Comparison of ENCODE assay signal across 1 worm cellular context in genomic region chrIV:387283-388048, ce11.
A peak's percentile ranks its signal among the peaks of the same experiment; 100 is the strongest.
TF ChIP-seq lines count a peak whose summit lies in the region.

No protein-coding gene starts in this region.

TF ChIP-seq in whole organism, young adult, 124 proteins besides CTCF, POLR2A, EP300 and RAD21 (continued from another document):
- TF ChIP-seq bed-2 (GFP tag; IDR thresholded peaks at IDR 0.05; lab: Robert Waterston, UW) (no peak), ets-4 (GFP tag; optimal IDR thresholded peaks at IDR 0.05; lab: Kevin White, UChicago) (no peak), ceh-79 (tag; optimal IDR thresholded peaks at IDR 0.05; lab: Kevin White, UChicago) (no peak), attf-5 (GFP tag; optimal IDR thresholded peaks at IDR 0.05; lab: Kevin White, UChicago) (no peak), pbrm-1 (GFP tag; IDR thresholded peaks at IDR 0.05; lab: Robert Waterston, UW) (no peak), mes-4 (tag; optimal IDR thresholded peaks at IDR 0.05; lab: Kevin White, UChicago) (no peak), sea-2 (GFP tag; IDR thresholded peaks at IDR 0.05; lab: Robert Waterston, UW) (no peak), B0035.1 (tag; optimal IDR thresholded peaks at IDR 0.05; lab: Kevin White, UChicago) (no peak), aptf-2 (GFP tag; conservative IDR thresholded peaks at IDR 0.05; lab: Robert Waterston, UW) (no peak), ztf-22 (GFP tag; optimal IDR thresholded peaks at IDR 0.05; lab: Kevin White, UChicago) (no peak), madf-10 (tag; optimal IDR thresholded peaks at IDR 0.05; lab: Kevin White, UChicago) (no peak), ZK185.1 (tag; optimal IDR thresholded peaks at IDR 0.05; lab: Kevin White, UChicago; ENCODE audit: poor library complexity, severe bottlenecking) (no peak), akir-1 (GFP tag; optimal IDR thresholded peaks at IDR 0.05; lab: Kevin White, UChicago) (no peak), Y67H2A.10 (GFP tag; conservative IDR thresholded peaks at IDR 0.05; lab: Robert Waterston, UW) (no peak), F49E8.2 (tag; optimal IDR thresholded peaks at IDR 0.05; lab: Kevin White, UChicago; ENCODE audit: insufficient read depth) (no peak), hlh-26 (GFP tag; conservative IDR thresholded peaks at IDR 0.05; lab: Robert Waterston, UW) (no peak), sptf-2 (GFP tag; optimal IDR thresholded peaks at IDR 0.05; lab: Kevin White, UChicago) (no peak), snpc-4 (GFP tag; optimal IDR thresholded peaks at IDR 0.05; lab: Kevin White, UChicago) (no peak), snpc-4 (tag; optimal IDR thresholded peaks at IDR 0.05; lab: Kevin White, UChicago) (peak in 1 of 4 experiments; percentile 10), F37B4.10 (GFP tag; IDR thresholded peaks at IDR 0.05; lab: Robert Waterston, UW) (no peak), B0336.3 (GFP tag; IDR thresholded peaks at IDR 0.05; lab: Robert Waterston, UW) (no peak), hmg-1.2 (GFP tag; IDR thresholded peaks at IDR 0.05; lab: Robert Waterston, UW) (no peak; the same call in 1 of the 2 replicates), snpc-1.1 (tag; optimal IDR thresholded peaks at IDR 0.05; lab: Kevin White, UChicago; ENCODE audit: insufficient read depth) (no peak), tlf-1 (GFP tag; optimal IDR thresholded peaks at IDR 0.05; lab: Kevin White, UChicago) (no peak), D2030.7 (GFP tag; IDR thresholded peaks at IDR 0.05; lab: Robert Waterston, UW) (no peak), tbx-9 (tag; optimal IDR thresholded peaks at IDR 0.05; lab: Kevin White, UChicago; ENCODE audit: borderline replicate concordance) (no peak), madf-6 (GFP tag; IDR thresholded peaks at IDR 0.05; lab: Robert Waterston, UW) (peak; percentile 25; the same call in 1 of the 2 replicates), mxl-1 (tag; optimal IDR thresholded peaks at IDR 0.05; lab: Kevin White, UChicago) (no peak), madf-8 (GFP tag; conservative IDR thresholded peaks at IDR 0.05; lab: Robert Waterston, UW) (0 out of 2 replicates have a peak, but pooled peaks have one; percentile 15), F33H1.4 (GFP tag; IDR thresholded peaks at IDR 0.05; lab: Robert Waterston, UW) (no peak), dpff-1 (tag; optimal IDR thresholded peaks at IDR 0.05; lab: Kevin White, UChicago) (no peak), dpl-1 (GFP tag; optimal IDR thresholded peaks at IDR 0.05; lab: Kevin White, UChicago) (no peak), F22D6.2 (tag; optimal IDR thresholded peaks at IDR 0.05; lab: Kevin White, UChicago) (no peak), egrh-3 (GFP tag; IDR thresholded peaks at IDR 0.05; lab: Robert Waterston, UW) (peak; percentile 61; the same call in 1 of the 2 replicates)
